Fruit fly (Drosophila melanogaster): Measurements from ENCODE around the gene CG43133.

DNA sequence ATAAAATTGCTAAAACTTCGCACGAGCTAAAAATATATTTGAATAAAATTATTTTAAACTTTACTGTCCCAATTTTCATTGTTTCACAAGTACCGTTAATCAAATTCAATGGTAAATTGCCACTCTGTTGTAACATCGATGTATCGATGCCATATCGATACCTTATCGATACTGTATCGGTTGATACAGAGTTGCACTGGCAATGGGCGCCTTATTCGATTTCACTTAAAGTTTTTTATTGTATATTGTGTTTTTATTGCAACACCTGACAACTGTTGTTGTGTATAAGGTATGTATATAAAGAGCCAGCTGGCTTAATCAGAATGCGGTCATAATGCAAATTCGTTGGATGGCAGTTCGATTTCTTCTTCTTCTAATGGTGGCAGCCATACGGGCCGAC is 8.3 kb upstream of the CG43133 start, which contains the start of gene CG43229:
- TF ChIP-seq cnc (optimal IDR thresholded peaks at IDR 0.05) = no peak
- TF ChIP-seq CG1620 (GFP tag; optimal IDR thresholded peaks at IDR 0.05) = no peak
- no peak for TF ChIP-seq kay (GFP tag; ENCODE audit: borderline replicate concordance)
- TF ChIP-seq CG5204 (GFP tag; optimal IDR thresholded peaks at IDR 0.05) = no peak
- no peak for TF ChIP-seq Hr96 (GFP tag; optimal IDR thresholded peaks at IDR 0.05)
- peak; percentile 3 for TF ChIP-seq ovo (GFP tag; optimal IDR thresholded peaks at IDR 0.05)
- no peak for TF ChIP-seq toe (GFP tag; optimal IDR thresholded peaks at IDR 0.05)
- no peak for TF ChIP-seq CG11617 (GFP tag; optimal IDR thresholded peaks at IDR 0.05)
- TF ChIP-seq pad (GFP tag; optimal IDR thresholded peaks at IDR 0.05) = no peak
- no peak for TF ChIP-seq Clk (GFP tag; optimal IDR thresholded peaks at IDR 0.05)
- TF ChIP-seq CG7101 (tag; optimal IDR thresholded peaks at IDR 0.05) = no peak
- no peak for TF ChIP-seq CG14711 (tag; optimal IDR thresholded peaks at IDR 0.05)

Measured in whole organism, adult.